Fruit fly (Drosophila melanogaster): ENCODE results near the gene tank.
A peak's percentile ranks its signal among the peaks of the same experiment; 100 is the strongest.

Gene tank

dm6 chr2L:4837772-4838397 lies at the start of gene tank, which contains the start of gene CG12194:
tank (minus strand) TSS chr2L:4837999.
CG12194 (plus strand) TSS chr2L:4838347.
- TF ChIP-seq CG17801 (GFP tag; optimal IDR thresholded peaks at IDR 0.05; ENCODE audit: partially characterized antibody), result peak; percentile 93

- no peak for TF ChIP-seq CG17801 (GFP tag; optimal IDR thresholded peaks at IDR 0.05; ENCODE audit: partially characterized antibody)
Observed at dm6 chr2L:4886645-4887044, 48.8 kb upstream of the tank start.

- TF ChIP-seq CG17801 (GFP tag; optimal IDR thresholded peaks at IDR 0.05; ENCODE audit: partially characterized antibody), result no peak
Observed at dm6 chr2L:4886132-4886531, 48.3 kb upstream of the tank start.

- TF ChIP-seq CG17801 (GFP tag; optimal IDR thresholded peaks at IDR 0.05; ENCODE audit: partially characterized antibody), result peak; percentile 68
Observed at dm6 chr2L:4883023-4883392, 45.2 kb upstream of the tank start, which contains the start of the genes Cf2 and CG3008. Cf2 (minus strand) TSS chr2L:4883107. CG3008 (plus strand) TSS chr2L:4883298.

- no peak for TF ChIP-seq CG17801 (GFP tag; optimal IDR thresholded peaks at IDR 0.05; ENCODE audit: partially characterized antibody)
Observed at dm6 chr2L:4882131-4883022, 44.6 kb upstream of the tank start.

- TF ChIP-seq CG17801 (GFP tag; optimal IDR thresholded peaks at IDR 0.05; ENCODE audit: partially characterized antibody), result no peak
Observed at dm6 chr2L:4868383-4868782, 30.6 kb upstream of the tank start.

dm6 chr2L:4865400-4865799 lies 27.6 kb upstream of the tank start:
- no peak for TF ChIP-seq CG17801 (GFP tag; optimal IDR thresholded peaks at IDR 0.05; ENCODE audit: partially characterized antibody)

- no peak for TF ChIP-seq CG17801 (GFP tag; optimal IDR thresholded peaks at IDR 0.05; ENCODE audit: partially characterized antibody)
Observed at dm6 chr2L:4861503-4861902, 23.7 kb upstream of the tank start.

dm6 chr2L:4856118-4856517 lies 18.3 kb upstream of the tank start:
- TF ChIP-seq CG17801 (GFP tag; optimal IDR thresholded peaks at IDR 0.05; ENCODE audit: partially characterized antibody), result no peak

dm6 chr2L:4854822-4855221 lies 17.0 kb upstream of the tank start:
- no peak for TF ChIP-seq CG17801 (GFP tag; optimal IDR thresholded peaks at IDR 0.05; ENCODE audit: partially characterized antibody)

dm6 chr2L:4852605-4853102 lies 14.9 kb upstream of the tank start, which contains the start of gene smog:
smog (plus strand) TSS chr2L:4852864.
- TF ChIP-seq CG17801 (GFP tag; optimal IDR thresholded peaks at IDR 0.05; ENCODE audit: partially characterized antibody), result no peak

- peak; percentile 93 for TF ChIP-seq CG17801 (GFP tag; optimal IDR thresholded peaks at IDR 0.05; ENCODE audit: partially characterized antibody)
Observed at dm6 chr2L:4850356-4850755, 12.6 kb upstream of the tank start, which contains the start of the genes mRpS2 and Mon1. mRpS2 (minus strand) TSS chr2L:4850419. Mon1 (plus strand) TSS chr2L:4850641.

dm6 chr2L:4847191-4847853 lies 9.5 kb upstream of the tank start, which contains the start of the genes mxt and CG11927:
mxt (minus strand) TSS chr2L:4847295.
CG11927 (plus strand) TSS chr2L:4847766.
- TF ChIP-seq CG17801 (GFP tag; optimal IDR thresholded peaks at IDR 0.05; ENCODE audit: partially characterized antibody), result no peak

dm6 chr2L:4846629-4847125 lies 8.9 kb upstream of the tank start:
- TF ChIP-seq CG17801 (GFP tag; optimal IDR thresholded peaks at IDR 0.05; ENCODE audit: partially characterized antibody), result no peak
